Fruit fly (Drosophila melanogaster): ENCODE results near the gene CG4872.

Gene CG4872

DNA sequence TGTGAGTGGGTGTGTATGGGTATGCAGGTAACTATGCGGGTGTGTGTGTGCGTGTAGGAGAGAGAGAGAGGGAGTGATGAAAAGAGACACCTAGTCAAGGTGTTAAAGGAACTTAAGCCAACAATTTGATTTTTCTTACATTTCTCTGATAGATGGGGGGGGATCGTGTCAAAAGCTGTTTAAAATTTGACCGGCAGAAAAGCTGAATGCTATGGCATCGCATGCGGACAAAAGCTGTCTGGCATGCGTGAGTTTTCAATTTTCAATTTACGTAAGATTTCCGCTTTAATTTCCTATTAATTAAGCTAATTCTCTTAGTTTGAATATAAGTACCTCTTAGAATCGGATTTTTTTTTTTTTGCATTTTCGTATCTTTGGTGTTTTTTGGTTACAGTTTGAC is 41.2 kb upstream of the CG4872 start (continued):
- TF ChIP-seq CG14860 (GFP tag; IDR thresholded peaks at IDR 0.05; ENCODE audit: partially characterized antibody), result no peak
- no peak for TF ChIP-seq Hr78 (GFP tag; optimal IDR thresholded peaks at IDR 0.05)
- peak; percentile 19 for TF ChIP-seq CG11504 (tag; optimal IDR thresholded peaks at IDR 0.05)
- peak; percentile 18; the same call in 1 of the 3 replicates for TF ChIP-seq CG6175 (GFP tag; IDR thresholded peaks at IDR 0.05)
- TF ChIP-seq CG6654 (GFP tag; optimal IDR thresholded peaks at IDR 0.05), result no peak
- no peak for TF ChIP-seq CG15696 (tag; optimal IDR thresholded peaks at IDR 0.05)
- TF ChIP-seq HLH3B (GFP tag; IDR thresholded peaks at IDR 0.05), result no peak
- no peak for TF ChIP-seq nerfin-2 (GFP tag; IDR thresholded peaks at IDR 0.05; ENCODE audit: partially characterized antibody)
- peak; percentile 52; the same call in 1 of the 3 replicates for TF ChIP-seq CG34422 (GFP tag; IDR thresholded peaks at IDR 0.05)
- no peak for TF ChIP-seq Dad (GFP tag; optimal IDR thresholded peaks at IDR 0.05)
- no peak for TF ChIP-seq CG6254 (GFP tag; optimal IDR thresholded peaks at IDR 0.05)
- TF ChIP-seq CG1603 (tag; optimal IDR thresholded peaks at IDR 0.05), result peak; percentile 43
- no peak for TF ChIP-seq CG7928 (GFP tag; optimal IDR thresholded peaks at IDR 0.05)
- no peak for TF ChIP-seq Elba2 (GFP tag; optimal IDR thresholded peaks at IDR 0.05)
- no peak for TF ChIP-seq p53 (GFP tag; optimal IDR thresholded peaks at IDR 0.05)
- TF ChIP-seq CG17328 (GFP tag; IDR thresholded peaks at IDR 0.05), result 0 out of 2 replicates have a peak, but pooled peaks have one; percentile 16
- TF ChIP-seq CG5245 (GFP tag; optimal IDR thresholded peaks at IDR 0.05), result no peak
- peak; percentile 15; the same call in 1 of the 2 replicates for TF ChIP-seq NFAT (GFP tag; IDR thresholded peaks at IDR 0.05)
- no peak for TF ChIP-seq CG18262 (tag; optimal IDR thresholded peaks at IDR 0.05)
- TF ChIP-seq crp (GFP tag; optimal IDR thresholded peaks at IDR 0.05), result no peak
- no peak for TF ChIP-seq CG4404 (GFP tag; IDR thresholded peaks at IDR 0.05)
- no peak for TF ChIP-seq dysf (GFP tag; IDR thresholded peaks at IDR 0.05)
- TF ChIP-seq CG9797 (GFP tag; optimal IDR thresholded peaks at IDR 0.05), result no peak
- peak in 1 of 2 experiments; percentile 7 for TF ChIP-seq chif (GFP tag; optimal IDR thresholded peaks at IDR 0.05)
- peak; percentile 30 for TF ChIP-seq nmo (GFP tag; optimal IDR thresholded peaks at IDR 0.05)
- peak; percentile 57 for TF ChIP-seq slbo (GFP tag; IDR thresholded peaks at IDR 0.05)
- peak; percentile 47; the same call in 1 of the 2 replicates for TF ChIP-seq bbx (GFP tag; IDR thresholded peaks at IDR 0.05; ENCODE audit: partially characterized antibody)
- peak; percentile 11 for TF ChIP-seq CG12659 (GFP tag; optimal IDR thresholded peaks at IDR 0.05)
- peak; percentile 84 for TF ChIP-seq Myb (GFP tag; optimal IDR thresholded peaks at IDR 0.05)
- no peak for TF ChIP-seq CG8359 (GFP tag; optimal IDR thresholded peaks at IDR 0.05; ENCODE audit: borderline replicate concordance)
- TF ChIP-seq Med (GFP tag), result peak; percentile 78
- TF ChIP-seq Dp (GFP tag; optimal IDR thresholded peaks at IDR 0.05), result peak; percentile 69
- no peak for TF ChIP-seq Max (GFP tag; optimal IDR thresholded peaks at IDR 0.05)
- TF ChIP-seq CG6791 (GFP tag; IDR thresholded peaks at IDR 0.05; ENCODE audit: partially characterized antibody), result 0 out of 3 replicates have a peak, but pooled peaks have one; percentile 46
- TF ChIP-seq CG14014 (GFP tag; IDR thresholded peaks at IDR 0.05), result 0 out of 2 replicates have a peak, but pooled peaks have one; percentile 12
- TF ChIP-seq chm (GFP tag; IDR thresholded peaks at IDR 0.05), result no peak
- no peak for TF ChIP-seq B-H2 (GFP tag; optimal IDR thresholded peaks at IDR 0.05)
- peak; percentile 14 for TF ChIP-seq Lhr (GFP tag; optimal IDR thresholded peaks at IDR 0.05)
- no peak for TF ChIP-seq CG11085 (GFP tag; IDR thresholded peaks at IDR 0.05)
- peak; percentile 55 for TF ChIP-seq Rfx (GFP tag; IDR thresholded peaks at IDR 0.05)
- no peak for TF ChIP-seq tap (tag; optimal IDR thresholded peaks at IDR 0.05)
- TF ChIP-seq CG9932 (GFP tag; IDR thresholded peaks at IDR 0.05), result peak; percentile 26; the same call in 1 of the 2 replicates
- no peak for TF ChIP-seq bsh (GFP tag; optimal IDR thresholded peaks at IDR 0.05)
- TF ChIP-seq CkIIα-i1 (GFP tag; IDR thresholded peaks at IDR 0.05), result no peak
- TF ChIP-seq stwl (tag; optimal IDR thresholded peaks at IDR 0.05), result peak; percentile 87
- TF ChIP-seq bcd (GFP tag; optimal IDR thresholded peaks at IDR 0.05), result peak; percentile 2
- no peak for TF ChIP-seq B-H1 (GFP tag; IDR thresholded peaks at IDR 0.05)
- no peak for TF ChIP-seq wdn (GFP tag; IDR thresholded peaks at IDR 0.05)
- peak; percentile 14; the same call in 1 of the 2 replicates for TF ChIP-seq ttk (GFP tag; IDR thresholded peaks at IDR 0.05)
- no peak for TF ChIP-seq CG12769 (tag; optimal IDR thresholded peaks at IDR 0.05)
